Worm (Caenorhabditis elegans) whole organism, L4 larva: ENCODE measurements around the gene F21H7.2.

Experiments used
- F10B5.3 ChIP-seq: sonication (generic microtip); optimal IDR thresholded peaks from 2 replicates; lab custom pipeline; 2016; ENCODE audit warnings: mild to moderate bottlenecking, missing genetic modification characterization, missing compliant biosample characterization
- F49E8.2 ChIP-seq: sonication (generic microtip); optimal IDR thresholded peaks from 2 replicates; lab custom pipeline; 2016; ENCODE audit warnings: missing compliant biosample characterization, mild to moderate bottlenecking, missing genetic modification characterization, borderline replicate concordance
- Y48G9A.11 ChIP-seq: fragments of 200-800 bp; sonication (Bioruptor generic); IDR thresholded peaks from 2 replicates; pipeline ENCODE4 v1.3.6; 2022; ENCODE audit warnings: missing genetic modification reagents, missing genetic modification characterization, missing compliant biosample characterization
- Y75B8A.6 ChIP-seq: fragments of 200-800 bp; sonication (Bioruptor generic); IDR thresholded peaks from 2 replicates; pipeline ENCODE4 v1.3.6; 2022; ENCODE audit warnings: missing genetic modification reagents, missing genetic modification characterization, missing compliant biosample characterization
- aha-1 ChIP-seq: fragments of 150-350 bp; peaks from one replicate; lab custom pipeline; 2014; ENCODE audit warnings: missing biosample characterization, missing genetic modification characterization
- ceh-28 ChIP-seq: fragments of 150-350 bp; optimal IDR thresholded peaks from 2 replicates; lab custom pipeline; 2014; ENCODE audit warnings: missing biosample characterization, missing genetic modification reagents, missing genetic modification characterization
- ceh-44 ChIP-seq: fragments of 200-800 bp; sonication (Bioruptor generic); IDR thresholded peaks from 2 replicates; pipeline ENCODE4 v1.3.6; 2022; ENCODE audit warnings: missing genetic modification reagents, missing genetic modification characterization, missing compliant biosample characterization
- daf-16 ChIP-seq, 3 experiments: sonication (generic microtip); optimal IDR thresholded peaks; 2 replicates each; lab custom pipeline; 2016 to 2017; ENCODE audit warnings: missing genetic modification characterization in 3 of 3, missing genetic modification reagents in 3 of 3, mild to moderate bottlenecking in 2 of 3, missing compliant biosample characterization in 2 of 3, missing biosample characterization in 1 of 3, moderate library complexity in 1 of 3
- dmd-6 ChIP-seq: fragments of 200-800 bp; sonication (Bioruptor generic); IDR thresholded peaks from 2 replicates; pipeline ENCODE4 v1.3.6; 2022; ENCODE audit warnings: missing genetic modification reagents, missing genetic modification characterization, missing compliant biosample characterization
- dve-1 ChIP-seq: sonication (generic microtip); optimal IDR thresholded peaks from 2 replicates; lab custom pipeline; 2017; ENCODE audit warnings: antibody characterized with exemption, mild to moderate bottlenecking, missing genetic modification characterization, missing compliant biosample characterization; ENCODE audit not compliant: insufficient read depth
- egl-27 ChIP-seq: sonication (generic microtip); optimal IDR thresholded peaks from 3 replicates; lab custom pipeline; 2017; ENCODE audit warnings: missing biosample characterization, missing genetic modification reagents, missing genetic modification characterization
- hlh-11 ChIP-seq: fragments of 200-800 bp; sonication (Bioruptor generic); optimal IDR thresholded peaks from 2 replicates; lab custom pipeline; 2018; ENCODE audit warnings: mild to moderate bottlenecking, missing genetic modification characterization, missing compliant biosample characterization
- lin-38 ChIP-seq: fragments of 200-800 bp; sonication (Bioruptor generic); IDR thresholded peaks from 2 replicates; pipeline ENCODE4 v1.3.6; 2022; ENCODE audit warnings: missing genetic modification reagents, missing genetic modification characterization, missing compliant biosample characterization
- mdl-1 ChIP-seq, 2 experiments: fragments of 150-350 bp in 1 of 2; sonication (generic microtip) in 1 of 2; optimal IDR thresholded peaks; 2 replicates each; lab custom pipeline; 2014 to 2017; ENCODE audit warnings: missing biosample characterization in 2 of 2, missing genetic modification characterization in 2 of 2
- mdt-29 ChIP-seq: fragments of 200-800 bp; sonication (Bioruptor generic); IDR thresholded peaks from 2 replicates; pipeline ENCODE4 v1.3.6; 2022; ENCODE audit warnings: missing genetic modification reagents, missing genetic modification characterization, missing compliant biosample characterization
- nhr-102 ChIP-seq: sonication (generic microtip); optimal IDR thresholded peaks from 2 replicates; lab custom pipeline; 2016; ENCODE audit warnings: mild to moderate bottlenecking, missing genetic modification characterization, moderate library complexity, missing compliant biosample characterization
- nhr-25 ChIP-seq: sonication (generic microtip); optimal IDR thresholded peaks from 2 replicates; lab custom pipeline; 2017; ENCODE audit warnings: missing genetic modification characterization, mild to moderate bottlenecking, missing compliant biosample characterization, antibody characterized with exemption, moderate library complexity, borderline replicate concordance; ENCODE audit not compliant: insufficient read depth
- nhr-28 ChIP-seq: fragments of 150-350 bp; optimal IDR thresholded peaks from 2 replicates; lab custom pipeline; 2014; ENCODE audit warnings: missing biosample characterization, missing genetic modification characterization
- nhr-48 ChIP-seq: sonication (generic microtip); optimal IDR thresholded peaks from 2 replicates; lab custom pipeline; 2016; ENCODE audit warnings: mild to moderate bottlenecking, missing genetic modification characterization, missing compliant biosample characterization
- pha-4 ChIP-seq, 2 experiments: fragments of 150-350 bp in 1 of 2; fragments of 200-800 bp in 1 of 2; sonication (Bioruptor generic) in 1 of 2; IDR thresholded peaks in 1 of 2; optimal IDR thresholded peaks in 1 of 2; 2 replicates each; pipeline versions ENCODE4 v1.3.6 to Lab custom; 2014 to 2022; ENCODE audit warnings: missing genetic modification characterization in 2 of 2, missing genetic modification reagents in 2 of 2, missing biosample characterization in 1 of 2, missing compliant biosample characterization in 1 of 2
- php-3 ChIP-seq: fragments of 200-800 bp; sonication (Bioruptor generic); IDR thresholded peaks from 2 replicates; pipeline ENCODE4 v1.3.6; 2022; ENCODE audit warnings: missing genetic modification reagents, missing genetic modification characterization, missing compliant biosample characterization
- snpc-1.2 ChIP-seq: fragments of 200-800 bp; sonication (Bioruptor generic); IDR thresholded peaks from 2 replicates; pipeline ENCODE4 v1.3.6; 2022; ENCODE audit warnings: missing genetic modification reagents, missing genetic modification characterization, missing compliant biosample characterization
- tag-97 ChIP-seq: fragments of 200-800 bp; sonication (Bioruptor generic); IDR thresholded peaks from 2 replicates; pipeline ENCODE4 v1.3.6; 2022; ENCODE audit warnings: missing genetic modification characterization, missing compliant biosample characterization
- tra-1 ChIP-seq: fragments of 200-800 bp; sonication (Bioruptor generic); IDR thresholded peaks from 2 replicates; pipeline ENCODE4 v1.3.6; 2022; ENCODE audit warnings: missing genetic modification reagents, missing genetic modification characterization, missing compliant biosample characterization
- unc-130 ChIP-seq: sonication (generic microtip); optimal IDR thresholded peaks from 2 replicates; lab custom pipeline; 2016; ENCODE audit warnings: missing genetic modification reagents, missing genetic modification characterization, missing compliant biosample characterization
- unc-62 ChIP-seq, 3 experiments: fragments of 150-350 bp in 1 of 3; sonication (generic microtip); optimal IDR thresholded peaks in 2 of 3; peaks in 1 of 3; 1 replicate in 1 of 3; 2 replicates in 2 of 3; lab custom pipeline; 2014 to 2017; ENCODE audit warnings: missing biosample characterization in 3 of 3, missing genetic modification characterization in 3 of 3, missing genetic modification reagents in 3 of 3, missing genotype in 1 of 3

F21H7.2 gene

ce11 chrV:16229439-16229838, 357 bp downstream of the F21H7.2 start:
- TF ChIP-seq unc-62 (GFP tag; optimal IDR thresholded peaks at IDR 0.05 in 1 of 2; lab: Kevin White, UChicago) = peak in 1 of 2 experiments; percentile 97
- no peak for TF ChIP-seq unc-62 (tag; optimal IDR thresholded peaks at IDR 0.05; lab: Kevin White, UChicago)
- no peak for TF ChIP-seq ceh-28 (tag; lab: Kevin White, UChicago)

- no peak for TF ChIP-seq egl-27 (tag; lab: Kevin White, UChicago)
These were observed 3.2 kb downstream of the F21H7.2 start, which contains the start of gene F11A5.13 for ce11 chrV:16226581-16226980. TSS of gene F11A5.13 (minus strand) at chrV:16226681.

ce11 chrV:16225524-16226116, 4.2 kb downstream of the F21H7.2 start:
- TF ChIP-seq Y48G9A.11 (GFP tag; lab: Robert Waterston, UW) = peak; percentile 47; the same call in 1 of the 2 replicates
- TF ChIP-seq dve-1 (tag; lab: Kevin White, UChicago) = peak; percentile 18
- peak; percentile 40; the same call in 1 of the 2 replicates for TF ChIP-seq lin-38 (GFP tag; lab: Robert Waterston, UW)
- peak; percentile 81 for TF ChIP-seq F49E8.2 (tag; lab: Kevin White, UChicago)
- TF ChIP-seq unc-130 (GFP tag; lab: Kevin White, UChicago) = peak; percentile 12
- TF ChIP-seq tag-97 (GFP tag; lab: Robert Waterston, UW) = no peak
- TF ChIP-seq mdt-29 (GFP tag; lab: Robert Waterston, UW) = 0 out of 2 replicates have a peak, but pooled peaks have one; percentile 25
- no peak for TF ChIP-seq mdl-1 (tag; optimal IDR thresholded peaks at IDR 0.05; lab: Kevin White, UChicago)
- peak; percentile 42; the same call in 1 of the 2 replicates for TF ChIP-seq dmd-6 (GFP tag; lab: Robert Waterston, UW)
- TF ChIP-seq nhr-48 = peak; percentile 35
- no peak for TF ChIP-seq php-3 (GFP tag; lab: Robert Waterston, UW)
- peak; percentile 42; the same call in 1 of the 2 replicates for TF ChIP-seq tra-1 (GFP tag; lab: Robert Waterston, UW)
- TF ChIP-seq ceh-44 (GFP tag; lab: Robert Waterston, UW) = peak; percentile 85
- TF ChIP-seq nhr-25 (tag; lab: Kevin White, UChicago) = no peak
- TF ChIP-seq daf-16 (GFP tag; optimal IDR thresholded peaks at IDR 0.05; lab: Kevin White, UChicago) = peak in 1 of 2 experiments; percentile 31
- no peak for TF ChIP-seq daf-16 (tag; optimal IDR thresholded peaks at IDR 0.05; lab: Kevin White, UChicago)
- TF ChIP-seq snpc-1.2 = peak; percentile 65
- TF ChIP-seq hlh-11 = peak; percentile 14
- TF ChIP-seq pha-4 (GFP tag; IDR thresholded peaks at IDR 0.05; lab: Robert Waterston, UW) = 0 out of 2 replicates have a peak, but pooled peaks have one; percentile 10
- TF ChIP-seq pha-4 (tag; optimal IDR thresholded peaks at IDR 0.05; lab: Kevin White, UChicago) = no peak
- 0 out of 2 replicates have a peak, but pooled peaks have one; percentile 17 for TF ChIP-seq Y75B8A.6 (GFP tag; lab: Robert Waterston, UW)
- peak; percentile 14 for TF ChIP-seq nhr-102 (tag; lab: Kevin White, UChicago)

- TF ChIP-seq F10B5.3 (no peak), nhr-28 (tag; lab: Kevin White, UChicago) (peak; percentile 54), aha-1 (tag; lab: Kevin White, UChicago) (no peak)
These were observed 5.8 kb downstream of the F21H7.2 start, which contains the start of gene stdh-2 for ce11 chrV:16224027-16224426. TSS of gene stdh-2 (plus strand) at chrV:16224327.

- TF ChIP-seq lin-38 (GFP tag; lab: Robert Waterston, UW) = no peak
- peak in 1 of 2 experiments; percentile 93 for TF ChIP-seq unc-62 (GFP tag; optimal IDR thresholded peaks at IDR 0.05 in 1 of 2; lab: Kevin White, UChicago)
- TF ChIP-seq unc-62 (tag; optimal IDR thresholded peaks at IDR 0.05; lab: Kevin White, UChicago) = no peak
These were observed 9.8 kb downstream of the F21H7.2 start for ce11 chrV:16220020-16220419.
